Fruit fly (Drosophila melanogaster) whole organism, prepupa: Measurements from ENCODE around the gene ase.

ENCODE experiments used
- Blimp-1 ChIP-seq: fragments of 200-800 bp; sonication (Bioruptor generic); optimal IDR thresholded peaks from 3 replicates; lab custom pipeline; 2017; ENCODE audit warnings: missing biosample characterization, missing genetic modification characterization, mild to moderate bottlenecking, moderate library complexity, missing genetic modification reagents
- CG10631 ChIP-seq: fragments of 200-800 bp; sonication (Bioruptor generic); optimal IDR thresholded peaks from 2 replicates; lab custom pipeline; 2016; ENCODE audit warnings: missing biosample characterization, missing genetic modification characterization
- CG10669 ChIP-seq: fragments of 200-800 bp; sonication (Bioruptor generic); optimal IDR thresholded peaks from 3 replicates; lab custom pipeline; 2018; ENCODE audit warnings: missing biosample characterization, mild to moderate bottlenecking, missing genetic modification characterization, moderate library complexity
- CG11762 ChIP-seq: fragments of 200-800 bp; sonication (Bioruptor generic); optimal IDR thresholded peaks from 3 replicates; lab custom pipeline; 2016; ENCODE audit warnings: missing biosample characterization, missing genetic modification characterization; ENCODE audit not compliant: insufficient read depth
- CG15336 ChIP-seq: fragments of 200-800 bp; sonication (Bioruptor generic); IDR thresholded peaks from 2 replicates; pipeline ENCODE4 v1.3.6; 2022; ENCODE audit warnings: missing biosample characterization, missing genetic modification characterization
- CG16779 ChIP-seq: fragments of 200-800 bp; sonication (Bioruptor generic); optimal IDR thresholded peaks from 3 replicates; lab custom pipeline; 2017; ENCODE audit warnings: missing biosample characterization, mild to moderate bottlenecking, missing genetic modification characterization
- CG3032 ChIP-seq: fragments of 200-800 bp; optimal IDR thresholded peaks from 2 replicates; lab custom pipeline; 2019; ENCODE audit warnings: missing biosample characterization, mild to moderate bottlenecking, missing genetic modification characterization, moderate library complexity
- CG31627 ChIP-seq: fragments of 200-800 bp; sonication (Bioruptor generic); optimal IDR thresholded peaks from 3 replicates; lab custom pipeline; 2016; ENCODE audit warnings: missing biosample characterization, missing genetic modification characterization
- CG32006 ChIP-seq: fragments of 200-800 bp; sonication (Bioruptor generic); optimal IDR thresholded peaks from 3 replicates; lab custom pipeline; 2017; ENCODE audit warnings: missing biosample characterization, mild to moderate bottlenecking, missing genetic modification characterization
- CG34406 ChIP-seq: fragments of 200-800 bp; sonication (Bioruptor generic); optimal IDR thresholded peaks from 3 replicates; lab custom pipeline; 2016; ENCODE audit warnings: missing biosample characterization, missing genetic modification characterization
- CG3919 ChIP-seq: fragments of 200-800 bp; sonication (Bioruptor generic); optimal IDR thresholded peaks from 3 replicates; lab custom pipeline; 2016; ENCODE audit warnings: missing biosample characterization, missing genetic modification characterization
- CG6163 ChIP-seq: fragments of 200-800 bp; sonication (Bioruptor generic); IDR thresholded peaks from 3 replicates; pipeline ENCODE4 v1.3.6; 2022; ENCODE audit warnings: missing biosample characterization, missing genetic modification characterization
- CG6792 ChIP-seq: fragments of 200-800 bp; sonication (Bioruptor generic); optimal IDR thresholded peaks from 3 replicates; lab custom pipeline; 2016; ENCODE audit warnings: missing biosample characterization, missing genetic modification characterization
- CG6808 ChIP-seq: fragments of 200-800 bp; sonication (Bioruptor generic); optimal IDR thresholded peaks from 3 replicates; lab custom pipeline; 2017; ENCODE audit warnings: missing biosample characterization, missing genetic modification characterization, mild to moderate bottlenecking, moderate library complexity, missing genetic modification reagents
- CG6854 ChIP-seq: fragments of 200-800 bp; sonication (Bioruptor generic); optimal IDR thresholded peaks from 2 replicates; lab custom pipeline; 2017; ENCODE audit warnings: missing biosample characterization, mild to moderate bottlenecking, missing genetic modification characterization
- CG7368 ChIP-seq: fragments of 200-800 bp; sonication (Bioruptor generic); optimal IDR thresholded peaks from 3 replicates; lab custom pipeline; 2016; ENCODE audit warnings: missing biosample characterization, missing genetic modification characterization
- CG8632 ChIP-seq: fragments of 200-800 bp; sonication (Bioruptor generic); optimal IDR thresholded peaks from 3 replicates; lab custom pipeline; 2016; ENCODE audit warnings: missing biosample characterization, missing genetic modification characterization
- CG9139 ChIP-seq: fragments of 200-800 bp; sonication (Bioruptor generic); optimal IDR thresholded peaks from 3 replicates; lab custom pipeline; 2017; ENCODE audit warnings: missing biosample characterization, mild to moderate bottlenecking, missing genetic modification characterization
- Eip75B ChIP-seq: fragments of 200-800 bp; sonication (Bioruptor generic); optimal IDR thresholded peaks from 3 replicates; lab custom pipeline; 2016; ENCODE audit warnings: missing biosample characterization, missing genetic modification characterization
- Eip78C ChIP-seq: fragments of 200-800 bp; sonication (Bioruptor generic); peaks from one replicate; lab custom pipeline; 2016; ENCODE audit warnings: missing biosample characterization, missing genetic modification characterization
- Eip93F ChIP-seq: fragments of 200-800 bp; sonication (Bioruptor generic); optimal IDR thresholded peaks from 2 replicates; lab custom pipeline; 2016; ENCODE audit warnings: missing biosample characterization, mild to moderate bottlenecking, missing genetic modification characterization
- Ets21C ChIP-seq: fragments of 200-800 bp; sonication (Bioruptor generic); optimal IDR thresholded peaks from 3 replicates; lab custom pipeline; 2016; ENCODE audit warnings: missing biosample characterization, missing genetic modification characterization
- Ets96B ChIP-seq: fragments of 200-800 bp; optimal IDR thresholded peaks from 2 replicates; lab custom pipeline; 2019; ENCODE audit warnings: missing biosample characterization, mild to moderate bottlenecking, missing genetic modification characterization, moderate library complexity
- Gug ChIP-seq: fragments of 200-800 bp; sonication (Bioruptor generic); IDR thresholded peaks from 2 replicates; pipeline ENCODE4 v1.3.6; 2022; ENCODE audit warnings: missing biosample characterization, missing genetic modification characterization
- Hr38 ChIP-seq: sonication (Bioruptor generic); optimal IDR thresholded peaks from 2 replicates; lab custom pipeline; 2016; ENCODE audit warnings: missing biosample characterization, missing genetic modification characterization
- Hr39 ChIP-seq: fragments of 200-800 bp; sonication (Bioruptor generic); optimal IDR thresholded peaks from 2 replicates; lab custom pipeline; 2016; ENCODE audit warnings: missing biosample characterization, missing genetic modification characterization
- Hr4 ChIP-seq: fragments of 200-800 bp; sonication (Bioruptor generic); optimal IDR thresholded peaks from 3 replicates; lab custom pipeline; 2016; ENCODE audit warnings: missing biosample characterization, missing genetic modification characterization
- Lpt ChIP-seq: fragments of 200-800 bp; sonication (Bioruptor generic); optimal IDR thresholded peaks from 3 replicates; lab custom pipeline; 2016; ENCODE audit warnings: missing biosample characterization, missing genetic modification characterization
- OdsH ChIP-seq: fragments of 200-800 bp; sonication (Bioruptor generic); optimal IDR thresholded peaks from 3 replicates; lab custom pipeline; 2016; ENCODE audit warnings: missing biosample characterization, missing genetic modification characterization
- Smox ChIP-seq: fragments of 200-800 bp; sonication (Bioruptor generic); optimal IDR thresholded peaks from 3 replicates; lab custom pipeline; 2016; ENCODE audit warnings: missing biosample characterization, missing genetic modification characterization
- Sox102F ChIP-seq: fragments of 200-800 bp; sonication (Bioruptor generic); optimal IDR thresholded peaks from 2 replicates; lab custom pipeline; 2016; ENCODE audit warnings: missing biosample characterization, mild to moderate bottlenecking, missing genetic modification characterization
- Sox14 ChIP-seq: fragments of 200-800 bp; sonication (Bioruptor generic); optimal IDR thresholded peaks from 3 replicates; lab custom pipeline; 2016; ENCODE audit warnings: missing biosample characterization, missing genetic modification characterization
- achi ChIP-seq: fragments of 200-800 bp; sonication (Bioruptor generic); optimal IDR thresholded peaks from 3 replicates; lab custom pipeline; 2016; ENCODE audit warnings: missing biosample characterization, missing genetic modification characterization
- cyc ChIP-seq: fragments of 200-800 bp; sonication (Bioruptor generic); optimal IDR thresholded peaks from 3 replicates; lab custom pipeline; 2016; ENCODE audit warnings: missing biosample characterization, missing genetic modification characterization
- dsx ChIP-seq: fragments of 200-800 bp; optimal IDR thresholded peaks from 3 replicates; lab custom pipeline; 2019; ENCODE audit warnings: missing biosample characterization, mild to moderate bottlenecking, missing genetic modification characterization, moderate library complexity; ENCODE audit not compliant: poor library complexity, severe bottlenecking
- eg ChIP-seq: fragments of 200-800 bp; sonication (Bioruptor generic); IDR thresholded peaks from 3 replicates; pipeline ENCODE4 v1.3.6; 2022; ENCODE audit warnings: missing biosample characterization, missing genetic modification characterization
- esn ChIP-seq: fragments of 200-800 bp; sonication (Bioruptor generic); optimal IDR thresholded peaks from 2 replicates; lab custom pipeline; 2016; ENCODE audit warnings: missing biosample characterization, mild to moderate bottlenecking, missing genetic modification characterization, moderate library complexity
- fd59A ChIP-seq: fragments of 200-800 bp; sonication (Bioruptor generic); optimal IDR thresholded peaks from 2 replicates; lab custom pipeline; 2017; ENCODE audit warnings: missing biosample characterization, mild to moderate bottlenecking, missing genetic modification characterization, missing genetic modification reagents
- fd85E ChIP-seq: fragments of 200-800 bp; sonication (Bioruptor generic); optimal IDR thresholded peaks from 3 replicates; lab custom pipeline; 2016; ENCODE audit warnings: missing biosample characterization, missing genetic modification characterization
- fkh ChIP-seq: fragments of 200-800 bp; sonication (Bioruptor generic); optimal IDR thresholded peaks from 3 replicates; lab custom pipeline; 2017; ENCODE audit warnings: missing biosample characterization, mild to moderate bottlenecking, missing genetic modification characterization, moderate library complexity
- lz ChIP-seq: fragments of 200-800 bp; sonication (Bioruptor generic); optimal IDR thresholded peaks from 3 replicates; lab custom pipeline; 2016; ENCODE audit warnings: missing biosample characterization, missing genetic modification characterization
- net ChIP-seq: fragments of 200-800 bp; sonication (Bioruptor generic); optimal IDR thresholded peaks from 3 replicates; lab custom pipeline; 2016; ENCODE audit warnings: missing biosample characterization, missing genetic modification characterization
- pdm3 ChIP-seq: fragments of 200-800 bp; sonication (Bioruptor generic); optimal IDR thresholded peaks from 3 replicates; lab custom pipeline; 2016; ENCODE audit warnings: missing biosample characterization, missing genetic modification characterization
- spab ChIP-seq: fragments of 200-800 bp; sonication (Bioruptor generic); optimal IDR thresholded peaks from 2 replicates; lab custom pipeline; 2017; ENCODE audit warnings: missing biosample characterization, mild to moderate bottlenecking, missing genetic modification characterization, missing genetic modification reagents
- ss ChIP-seq, 2 experiments: fragments of 200-800 bp; sonication (Bioruptor generic); optimal IDR thresholded peaks; 2 replicates in 1 of 2; 3 replicates in 1 of 2; lab custom pipeline; 2017 to 2018; ENCODE audit warnings: mild to moderate bottlenecking in 2 of 2, missing biosample characterization in 2 of 2, missing genetic modification characterization in 2 of 2, moderate library complexity in 1 of 2
- svp ChIP-seq: fragments of 200-800 bp; sonication (Bioruptor generic); peaks from one replicate; lab custom pipeline; 2016; ENCODE audit warnings: missing biosample characterization, missing genetic modification characterization
- topi ChIP-seq: fragments of 200-800 bp; sonication (Bioruptor generic); optimal IDR thresholded peaks from 3 replicates; lab custom pipeline; 2016; ENCODE audit warnings: missing biosample characterization, missing genetic modification characterization
- vri ChIP-seq: fragments of 200-800 bp; sonication (Bioruptor generic); optimal IDR thresholded peaks from 3 replicates; lab custom pipeline; 2016; ENCODE audit warnings: missing biosample characterization, mild to moderate bottlenecking, missing genetic modification characterization

The ase gene

dm6 chrX:446002-446401, 14.5 kb upstream of the ase start (continued):
- TF ChIP-seq Sox14 (GFP tag; lab: Kevin White, UChicago) (peak; percentile 13), vri (GFP tag; lab: Kevin White, UChicago) (no peak), cyc (GFP tag; lab: Kevin White, UChicago) (peak; percentile 31), net (GFP tag; lab: Kevin White, UChicago) (no peak), Hr4 (GFP tag; lab: Kevin White, UChicago) (no peak), Hr39 (GFP tag; lab: Kevin White, UChicago) (peak; percentile 35), CG8632 (GFP tag; lab: Kevin White, UChicago) (peak; percentile 14), Sox102F (GFP tag; lab: Kevin White, UChicago) (peak; percentile 42), pdm3 (GFP tag; lab: Kevin White, UChicago) (no peak), spab (peak; percentile 37), dsx (GFP tag; lab: Kevin White, UChicago) (peak; percentile 37), topi (peak; percentile 55), CG10631 (no peak), CG6808 (GFP tag; lab: Kevin White, UChicago) (peak; percentile 41), Smox (GFP tag; lab: Kevin White, UChicago) (no peak)

- TF ChIP-seq Ets96B (tag; lab: Kevin White, UChicago) (peak; percentile 70), ss (GFP tag; optimal IDR thresholded peaks at IDR 0.05; lab: Kevin White, UChicago) (peak; percentile 37 to 49), CG11762 (GFP tag; lab: Kevin White, UChicago) (peak; percentile 65), net (GFP tag; lab: Kevin White, UChicago) (peak; percentile 23), Blimp-1 (GFP tag; lab: Kevin White, UChicago) (peak; percentile 33), Lpt (GFP tag; lab: Kevin White, UChicago) (no peak), Smox (GFP tag; lab: Kevin White, UChicago) (peak; percentile 80), Hr38 (GFP tag; lab: Kevin White, UChicago) (no peak), CG7368 (GFP tag; lab: Kevin White, UChicago) (peak; percentile 43), CG3032 (tag; lab: Kevin White, UChicago) (peak; percentile 63), fkh (GFP tag; lab: Kevin White, UChicago) (no peak), CG10631 (peak; percentile 71), Eip93F (peak; percentile 26), fd59A (peak; percentile 50), CG32006 (GFP tag; lab: Kevin White, UChicago) (peak; percentile 48), vri (GFP tag; lab: Kevin White, UChicago) (peak; percentile 77), eg (GFP tag; lab: Robert Waterston, UW) (0 out of 3 replicates have a peak, but pooled peaks have one; percentile 40), CG34406 (GFP tag; lab: Kevin White, UChicago) (peak; percentile 67), Eip75B (GFP tag; lab: Kevin White, UChicago) (peak; percentile 70), Eip78C (peak; percentile 94), CG9139 (peak; percentile 9), CG10669 (GFP tag; lab: Kevin White, UChicago) (peak; percentile 74), CG6163 (GFP tag; lab: Robert Waterston, UW) (peak; percentile 86), achi (peak; percentile 53), OdsH (peak; percentile 65), Sox102F (GFP tag; lab: Kevin White, UChicago) (peak; percentile 82), dsx (GFP tag; lab: Kevin White, UChicago) (peak; percentile 73), fd85E (GFP tag; lab: Kevin White, UChicago) (no peak), CG31627 (GFP tag; lab: Kevin White, UChicago) (peak; percentile 77), esn (peak; percentile 83), CG15336 (GFP tag; lab: Robert Waterston, UW) (peak; percentile 33; the same call in 1 of the 2 replicates), CG16779 (tag; lab: Kevin White, UChicago) (no peak), Sox14 (GFP tag; lab: Kevin White, UChicago) (peak; percentile 73), svp (GFP tag; lab: Kevin White, UChicago) (peak; percentile 90), CG6792 (GFP tag; lab: Kevin White, UChicago) (peak; percentile 68), spab (peak; percentile 60), lz (GFP tag; lab: Kevin White, UChicago) (peak; percentile 78), CG6854 (GFP tag; lab: Kevin White, UChicago) (no peak), CG3919 (GFP tag; lab: Kevin White, UChicago) (peak; percentile 78), Gug (GFP tag; lab: Robert Waterston, UW) (no peak), Hr39 (GFP tag; lab: Kevin White, UChicago) (peak; percentile 70), Ets21C (GFP tag; lab: Kevin White, UChicago) (peak; percentile 61)
Observed at dm6 chrX:448270-448669, 12.3 kb upstream of the ase start.
